Worm (Caenorhabditis elegans) whole organism, young adult: ENCODE data around the gene C12D8.20.

Source experiments
- F49E8.2 ChIP-seq: sonication (generic microtip); optimal IDR thresholded peaks from 3 replicates; lab custom pipeline; 2017; ENCODE audit warnings: missing genetic modification characterization, mild to moderate bottlenecking, missing compliant biosample characterization, antibody characterized with exemption, moderate library complexity; ENCODE audit not compliant: insufficient read depth
- F57C9.4 ChIP-seq: sonication (generic microtip); optimal IDR thresholded peaks from 2 replicates; lab custom pipeline; 2017; ENCODE audit warnings: mild to moderate bottlenecking, missing genetic modification characterization, missing compliant biosample characterization
- ceh-91 ChIP-seq: fragments of 200-800 bp; sonication (Bioruptor generic); IDR thresholded peaks from 2 replicates; pipeline ENCODE4 v1.3.6; 2022; ENCODE audit warnings: missing genetic modification reagents, missing genetic modification characterization, missing compliant biosample characterization
- nfya-1 ChIP-seq: sonication (generic microtip); optimal IDR thresholded peaks from 2 replicates; lab custom pipeline; 2017; ENCODE audit warnings: antibody characterized with exemption, missing compliant biosample characterization, missing genetic modification characterization, borderline replicate concordance; ENCODE audit not compliant: insufficient read depth
- snpc-1.3 ChIP-seq: sonication (generic microtip); optimal IDR thresholded peaks from 2 replicates; lab custom pipeline; 2017; ENCODE audit warnings: missing genetic modification characterization, mild to moderate bottlenecking, missing compliant biosample characterization, antibody characterized with exemption, moderate library complexity, missing genotype, missing genetic modification reagents; ENCODE audit not compliant: insufficient read depth

ce11 chrV:10202340-10202739 is 19.8 kb upstream of the C12D8.20 start:
- TF ChIP-seq snpc-1.3 = no peak
- TF ChIP-seq F49E8.2 (tag; lab: Kevin White, UChicago) = no peak
- TF ChIP-seq ceh-91 = no peak
- TF ChIP-seq F57C9.4 = no peak
- no peak for TF ChIP-seq nfya-1 (tag; lab: Kevin White, UChicago)
